Fruit fly (Drosophila melanogaster) whole organism, wandering third instar larva: ENCODE data around the gene Mlp84B.

ENCODE experiments used
- Abd-B ChIP-seq: fragments of >200 bp; optimal IDR thresholded peaks from 2 replicates; lab custom pipeline; 2017; ENCODE audit warnings: missing biosample characterization, missing genetic modification characterization
- CG32264 ChIP-seq: fragments of 200-800 bp; sonication (Bioruptor generic); optimal IDR thresholded peaks from 2 replicates; lab custom pipeline; 2016; ENCODE audit warnings: missing biosample characterization, missing genetic modification characterization
- CG9705 ChIP-seq: fragments of 200-800 bp; sonication (Bioruptor generic); optimal IDR thresholded peaks from 2 replicates; lab custom pipeline; 2018; ENCODE audit warnings: missing biosample characterization, mild to moderate bottlenecking, missing genetic modification characterization
- CrebA ChIP-seq: fragments of 200-800 bp; sonication (Bioruptor generic); optimal IDR thresholded peaks from 2 replicates; lab custom pipeline; 2016; ENCODE audit warnings: missing biosample characterization, mild to moderate bottlenecking, missing genetic modification characterization, borderline replicate concordance
- Dfd ChIP-seq: fragments of >200 bp; optimal IDR thresholded peaks from 2 replicates; lab custom pipeline; 2017; ENCODE audit warnings: missing biosample characterization, missing genetic modification characterization
- Dif ChIP-seq: fragments of 200-275, 200-300 bp; sonication (Bioruptor generic); optimal IDR thresholded peaks from 2 replicates; lab custom pipeline; 2018; ENCODE audit warnings: missing biosample characterization, missing genetic modification characterization; ENCODE audit not compliant: partially characterized antibody
- GATAd ChIP-seq: sonication (Bioruptor generic); optimal IDR thresholded peaks from 2 replicates; lab custom pipeline; 2016; ENCODE audit warnings: missing biosample characterization, missing genetic modification characterization
- HLH106 ChIP-seq: fragments of 200-800 bp; optimal IDR thresholded peaks from 3 replicates; lab custom pipeline; 2019; ENCODE audit warnings: missing biosample characterization, mild to moderate bottlenecking, missing genetic modification characterization, moderate library complexity
- Hnf4 ChIP-seq: fragments of 200-800 bp; sonication (Bioruptor generic); optimal IDR thresholded peaks from 2 replicates; lab custom pipeline; 2016; ENCODE audit warnings: missing biosample characterization, mild to moderate bottlenecking, missing genetic modification characterization
- Hr78 ChIP-seq: fragments of >200 bp; optimal IDR thresholded peaks from 2 replicates; lab custom pipeline; 2017; ENCODE audit warnings: missing biosample characterization, missing genetic modification characterization
- Hr83 ChIP-seq: fragments of 200-300 bp; sonication (Bioruptor generic); optimal IDR thresholded peaks from 2 replicates; lab custom pipeline; 2016; ENCODE audit warnings: missing biosample characterization, mild to moderate bottlenecking, missing genetic modification characterization, moderate library complexity; ENCODE audit not compliant: poor library complexity, severe bottlenecking
- Jra ChIP-seq: sonication (Bioruptor generic); optimal IDR thresholded peaks from 2 replicates; lab custom pipeline; 2016; ENCODE audit warnings: missing biosample characterization, missing genetic modification characterization
- Mio ChIP-seq: sonication (Bioruptor generic); optimal IDR thresholded peaks from 2 replicates; lab custom pipeline; 2016; ENCODE audit warnings: missing biosample characterization, missing genetic modification characterization
- Myc ChIP-seq: fragments of >200 bp; optimal IDR thresholded peaks from 2 replicates; lab custom pipeline; 2017
- N ChIP-seq: fragments of >200 bp; optimal IDR thresholded peaks from 2 replicates; lab custom pipeline; 2018; ENCODE audit warnings: missing biosample characterization, missing external identifiers, missing genetic modification characterization
- OdsH ChIP-seq: fragments of 200-800 bp; sonication (Bioruptor generic); optimal IDR thresholded peaks from 2 replicates; lab custom pipeline; 2016; ENCODE audit warnings: missing biosample characterization, mild to moderate bottlenecking, missing genetic modification characterization
- Rel ChIP-seq, 2 experiments: fragments of 200-800 bp; sonication (Bioruptor generic) in 1 of 2; optimal IDR thresholded peaks; 2 replicates in 1 of 2; 3 replicates in 1 of 2; lab custom pipeline; 2016 to 2019; ENCODE audit warnings: mild to moderate bottlenecking in 2 of 2, missing biosample characterization in 2 of 2, missing genetic modification characterization in 2 of 2, moderate library complexity in 1 of 2
- Sp1 ChIP-seq: fragments of 200-800 bp; sonication (Bioruptor generic); optimal IDR thresholded peaks from 3 replicates; lab custom pipeline; 2019; ENCODE audit warnings: missing biosample characterization, mild to moderate bottlenecking, missing genetic modification characterization, moderate library complexity
- Vsx2 ChIP-seq: fragments of 200-300, 225-300 bp; sonication (Bioruptor generic); optimal IDR thresholded peaks from 2 replicates; lab custom pipeline; 2018; ENCODE audit warnings: missing biosample characterization, missing genetic modification characterization; ENCODE audit not compliant: partially characterized antibody
- br ChIP-seq: fragments of 200-800 bp; sonication (Bioruptor generic); optimal IDR thresholded peaks from 2 replicates; lab custom pipeline; 2016; ENCODE audit warnings: missing biosample characterization, missing genetic modification characterization
- brk ChIP-seq: fragments of 200-800 bp; sonication (Bioruptor generic); optimal IDR thresholded peaks from 2 replicates; lab custom pipeline; 2016; ENCODE audit warnings: missing biosample characterization, mild to moderate bottlenecking, missing genetic modification characterization
- dl ChIP-seq, 2 experiments: fragments of 175-275, 200-275 bp in 1 of 2; fragments of 200-275 bp in 1 of 2; sonication (Bioruptor generic); optimal IDR thresholded peaks; lab custom pipeline; 2018; ENCODE audit warnings: mild to moderate bottlenecking in 2 of 2, missing biosample characterization in 2 of 2, missing genetic modification characterization in 2 of 2, moderate library complexity in 2 of 2; ENCODE audit not compliant: partially characterized antibody in 2 of 2, insufficient read depth in 1 of 2
- dmrt93B ChIP-seq: fragments of 200-800 bp; sonication (Bioruptor generic); optimal IDR thresholded peaks from 2 replicates; lab custom pipeline; 2018; ENCODE audit warnings: missing biosample characterization, mild to moderate bottlenecking, missing genetic modification characterization
- dsf ChIP-seq: sonication (Bioruptor generic); optimal IDR thresholded peaks from 2 replicates; lab custom pipeline; 2016; ENCODE audit warnings: missing biosample characterization, missing genetic modification characterization, borderline replicate concordance
- ey ChIP-seq: fragments of 200-800 bp; sonication (Bioruptor generic); optimal IDR thresholded peaks from 2 replicates; lab custom pipeline; 2016; ENCODE audit warnings: missing biosample characterization, missing genetic modification characterization
- foxo ChIP-seq, 2 experiments: fragments of 200-800 bp; sonication (Bioruptor generic); optimal IDR thresholded peaks; 2 replicates in 1 of 2; 3 replicates in 1 of 2; lab custom pipeline; 2016 to 2017; ENCODE audit warnings: missing biosample characterization in 2 of 2, missing genetic modification characterization in 2 of 2
- fru ChIP-seq: fragments of 200-800 bp; sonication (Bioruptor generic); optimal IDR thresholded peaks from 3 replicates; lab custom pipeline; 2016; ENCODE audit warnings: missing biosample characterization, mild to moderate bottlenecking, missing genetic modification characterization
- h ChIP-seq: fragments of 200-800 bp; sonication (Bioruptor generic); optimal IDR thresholded peaks from 3 replicates; lab custom pipeline; 2016; ENCODE audit warnings: missing biosample characterization, mild to moderate bottlenecking, missing genetic modification characterization
- jim ChIP-seq: fragments of 175-275, 200-325 bp; sonication (Bioruptor generic); optimal IDR thresholded peaks from 2 replicates; lab custom pipeline; 2016; ENCODE audit warnings: missing biosample characterization, mild to moderate bottlenecking, missing genetic modification characterization
- lola ChIP-seq: fragments of >200 bp; optimal IDR thresholded peaks from 2 replicates; lab custom pipeline; 2017; ENCODE audit warnings: missing biosample characterization, missing genetic modification characterization
- pan ChIP-seq: fragments of >200 bp; optimal IDR thresholded peaks from 2 replicates; lab custom pipeline; 2017
- psq ChIP-seq: fragments of 200-800 bp; sonication (Bioruptor generic); optimal IDR thresholded peaks from 3 replicates; lab custom pipeline; 2017; ENCODE audit warnings: missing biosample characterization, mild to moderate bottlenecking, missing genetic modification characterization, moderate library complexity
- rgr ChIP-seq: fragments of 200-800 bp; sonication (Bioruptor generic); optimal IDR thresholded peaks from 3 replicates; lab custom pipeline; 2016; ENCODE audit warnings: missing biosample characterization, mild to moderate bottlenecking, missing genetic modification characterization
- sage ChIP-seq: fragments of 200-800 bp; sonication (Bioruptor generic); optimal IDR thresholded peaks from 2 replicates; lab custom pipeline; 2016; ENCODE audit warnings: missing biosample characterization, mild to moderate bottlenecking, missing genetic modification characterization
- sv ChIP-seq: fragments of 200-800 bp; sonication (Bioruptor generic); optimal IDR thresholded peaks from 3 replicates; lab custom pipeline; 2016; ENCODE audit warnings: missing biosample characterization, missing genetic modification characterization
- tai ChIP-seq: sonication (Bioruptor generic); optimal IDR thresholded peaks from 2 replicates; lab custom pipeline; 2016; ENCODE audit warnings: missing biosample characterization, missing genetic modification characterization
- usp ChIP-seq: fragments of >200 bp; optimal IDR thresholded peaks from 2 replicates; lab custom pipeline; 2017; ENCODE audit warnings: missing biosample characterization, missing genetic modification characterization
- woc ChIP-seq: sonication (Bioruptor generic); optimal IDR thresholded peaks from 2 replicates; lab custom pipeline; 2016; ENCODE audit warnings: missing biosample characterization, mild to moderate bottlenecking, missing genetic modification characterization

Gene Mlp84B

DNA sequence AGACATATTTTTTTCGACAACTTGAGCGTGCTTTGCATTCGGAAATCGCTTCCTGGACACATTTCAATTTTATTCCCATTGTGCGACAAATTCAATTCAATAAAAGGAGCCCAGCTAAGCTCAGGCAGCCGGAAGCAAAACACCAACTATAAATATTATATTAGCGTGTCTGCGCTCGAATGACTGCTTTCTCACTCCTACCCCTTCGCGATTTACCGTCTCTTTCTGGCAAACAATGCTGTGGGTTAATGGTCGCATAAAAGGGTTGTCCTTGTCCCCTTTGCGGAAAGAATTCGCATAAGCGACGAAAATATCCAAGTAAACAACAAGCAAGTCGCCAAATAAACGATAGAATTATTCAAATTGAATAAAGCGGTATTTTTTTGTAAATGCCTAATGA lies 13.2 kb downstream of the Mlp84B start:
- TF ChIP-seq br (GFP tag; lab: Kevin White, UChicago) (no peak), Vsx2 (GFP tag; lab: Kevin White, UChicago) (no peak), pan (lab: Kevin White, UChicago) (no peak), Myc (lab: Kevin White, UChicago) (no peak), woc (GFP tag; lab: Kevin White, UChicago) (no peak), HLH106 (tag; lab: Kevin White, UChicago) (no peak), Hnf4 (GFP tag; lab: Kevin White, UChicago) (no peak), foxo (GFP tag; optimal IDR thresholded peaks at IDR 0.05; lab: Kevin White, UChicago) (no peak), CG32264 (GFP tag; lab: Kevin White, UChicago) (no peak), rgr (no peak), brk (no peak), Abd-B (no peak), Rel (GFP tag; optimal IDR thresholded peaks at IDR 0.05; lab: Kevin White, UChicago) (no peak), Rel (tag; optimal IDR thresholded peaks at IDR 0.05; lab: Kevin White, UChicago) (no peak), Sp1 (no peak), Jra (no peak), dsf (no peak)

DNA sequence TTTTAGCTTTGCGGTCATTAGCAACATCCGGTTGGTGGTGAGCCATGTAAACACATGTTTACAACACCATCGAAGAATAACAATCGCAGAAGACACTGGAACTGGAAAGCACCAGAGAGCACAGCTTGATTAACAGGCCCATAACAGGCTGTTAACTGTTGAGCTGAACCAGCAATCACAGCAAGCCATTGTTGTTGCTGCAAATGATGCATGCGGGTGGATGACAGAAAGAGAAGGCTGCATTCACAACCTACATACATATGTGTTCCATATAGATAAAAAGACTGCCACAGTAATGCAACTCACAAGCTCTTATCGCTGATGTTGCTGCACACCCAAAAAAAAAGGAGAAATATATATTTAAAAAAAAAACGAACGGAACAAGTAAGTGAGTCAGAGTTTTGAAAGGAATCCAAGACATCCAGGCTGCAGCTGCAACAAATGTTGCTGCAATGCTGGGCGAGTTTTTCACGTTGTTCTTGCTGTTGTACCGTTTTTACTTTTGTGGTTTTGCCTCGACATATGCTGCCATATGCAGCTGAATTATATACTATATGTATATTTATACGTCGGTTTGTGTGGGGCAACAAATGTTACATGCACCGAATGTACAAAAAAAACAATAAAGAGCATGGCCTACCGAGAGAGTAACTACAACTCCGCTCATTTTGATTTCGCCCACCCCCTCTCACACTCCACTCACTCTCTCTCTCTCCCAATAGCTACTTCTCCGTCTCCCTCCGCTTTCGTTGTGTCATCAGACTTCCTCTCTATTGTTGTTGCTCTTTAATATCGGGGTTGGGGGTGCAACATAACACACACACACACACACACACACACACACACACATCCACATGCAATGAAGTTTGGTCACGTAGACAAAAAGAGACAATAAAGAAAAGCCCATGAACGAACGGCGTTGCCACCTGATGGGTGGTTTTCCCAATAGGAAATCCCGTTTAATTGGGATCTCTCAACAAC lies 14.4 kb downstream of the Mlp84B start:
- peak in 1 of 2 experiments; percentile 79 for TF ChIP-seq dl (GFP tag; optimal IDR thresholded peaks at IDR 0.05; lab: Kevin White, UChicago; ENCODE audit: insufficient read depth in 1 of 2, partially characterized antibody in 2 of 2)
- no peak for TF ChIP-seq dsf
- TF ChIP-seq Myc (lab: Kevin White, UChicago) = no peak
- TF ChIP-seq ey (GFP tag; lab: Kevin White, UChicago) = no peak
- no peak for TF ChIP-seq foxo (GFP tag; optimal IDR thresholded peaks at IDR 0.05; lab: Kevin White, UChicago)
- TF ChIP-seq woc (GFP tag; lab: Kevin White, UChicago) = peak; percentile 2
- TF ChIP-seq CrebA (GFP tag; lab: Kevin White, UChicago) = no peak
- no peak for TF ChIP-seq tai (GFP tag; lab: Kevin White, UChicago)
- no peak for TF ChIP-seq dmrt93B (GFP tag; lab: Kevin White, UChicago)
- no peak for TF ChIP-seq jim
- TF ChIP-seq OdsH = no peak
- TF ChIP-seq fru (GFP tag; lab: Kevin White, UChicago) = no peak
- TF ChIP-seq Vsx2 (GFP tag; lab: Kevin White, UChicago) = peak; percentile 11
- TF ChIP-seq psq (GFP tag; lab: Kevin White, UChicago) = peak; percentile 23
- peak; percentile 23 for TF ChIP-seq Dfd
- TF ChIP-seq pan (lab: Kevin White, UChicago) = no peak
- no peak for TF ChIP-seq rgr
- TF ChIP-seq CG32264 (GFP tag; lab: Kevin White, UChicago) = no peak
- TF ChIP-seq HLH106 (tag; lab: Kevin White, UChicago) = no peak
- no peak for TF ChIP-seq brk
- no peak for TF ChIP-seq sv (GFP tag; lab: Kevin White, UChicago)
- no peak for TF ChIP-seq Hnf4 (GFP tag; lab: Kevin White, UChicago)
- no peak for TF ChIP-seq Abd-B
- no peak for TF ChIP-seq N (GFP tag; lab: Kevin White, UChicago)
- no peak for TF ChIP-seq Hr83 (GFP tag; lab: Kevin White, UChicago)
- no peak for TF ChIP-seq lola
- no peak for TF ChIP-seq h (GFP tag; lab: Kevin White, UChicago)
- no peak for TF ChIP-seq usp (GFP tag; lab: Kevin White, UChicago)
- TF ChIP-seq Mio (GFP tag; lab: Kevin White, UChicago) = no peak
- peak; percentile 45 for TF ChIP-seq sage (GFP tag; lab: Kevin White, UChicago)
- TF ChIP-seq CG9705 = no peak
- TF ChIP-seq Hr78 (GFP tag; lab: Kevin White, UChicago) = no peak
- TF ChIP-seq Jra = no peak
- TF ChIP-seq Dif (GFP tag; lab: Kevin White, UChicago) = peak; percentile 72
- no peak for TF ChIP-seq Rel (GFP tag; optimal IDR thresholded peaks at IDR 0.05; lab: Kevin White, UChicago)
- TF ChIP-seq Rel (tag; optimal IDR thresholded peaks at IDR 0.05; lab: Kevin White, UChicago) = peak; percentile 0
- no peak for TF ChIP-seq GATAd
- no peak for TF ChIP-seq Sp1
- no peak for TF ChIP-seq br (GFP tag; lab: Kevin White, UChicago)
- TF ChIP-seq, all 38 proteins: peak for 8
